Fruit fly (Drosophila melanogaster) whole organism, embryonic: ENCODE results near the gene CCHa1.

Experiments used
- Adf1 ChIP-seq: fragments of 200-800 bp; sonication (Bioruptor generic); IDR thresholded peaks from 2 replicates; pipeline ENCODE4 v1.3.6; 2022; ENCODE audit warnings: missing biosample characterization, missing genetic modification characterization
- Antp ChIP-seq: fragments of 200-800 bp; sonication (Bioruptor generic); optimal IDR thresholded peaks from 3 replicates; lab custom pipeline; 2016; ENCODE audit warnings: missing biosample characterization, missing genetic modification characterization
- Atf3 ChIP-seq: fragments of 200-800 bp; sonication (Bioruptor generic); optimal IDR thresholded peaks from 3 replicates; lab custom pipeline; 2016; ENCODE audit warnings: missing biosample characterization, missing genetic modification characterization
- Blimp-1 ChIP-seq: fragments of 200-800 bp; sonication (Bioruptor generic); optimal IDR thresholded peaks from 3 replicates; lab custom pipeline; 2018; ENCODE audit warnings: missing biosample characterization, missing genetic modification characterization, mild to moderate bottlenecking, moderate library complexity, missing genetic modification reagents
- CG11093 ChIP-seq: fragments of 200-800 bp; sonication (Bioruptor generic); IDR thresholded peaks from 3 replicates; pipeline ENCODE4 v1.3.6; 2022; ENCODE audit warnings: missing biosample characterization, missing genetic modification characterization
- CG11456 ChIP-seq: fragments of 200-800 bp; sonication (Bioruptor generic); IDR thresholded peaks from 3 replicates; pipeline ENCODE4 v1.3.6; 2022; ENCODE audit warnings: missing biosample characterization, missing genetic modification characterization
- CG11695 ChIP-seq: fragments of 200-800 bp; sonication (Bioruptor generic); IDR thresholded peaks from 3 replicates; pipeline ENCODE4 v1.3.6; 2022; ENCODE audit warnings: missing biosample characterization, missing genetic modification characterization
- CG12744 ChIP-seq: fragments of 200-800 bp; sonication (Bioruptor generic); optimal IDR thresholded peaks from 2 replicates; lab custom pipeline; 2016; ENCODE audit warnings: missing biosample characterization, missing genetic modification characterization
- CG14441 ChIP-seq: fragments of 200-800 bp; sonication (Bioruptor generic); IDR thresholded peaks from 2 replicates; pipeline ENCODE4 v1.3.6; 2022; ENCODE audit warnings: missing biosample characterization, missing genetic modification characterization
- CG14710 ChIP-seq: fragments of 200-800 bp; sonication (Bioruptor generic); optimal IDR thresholded peaks from 3 replicates; lab custom pipeline; 2019; ENCODE audit warnings: missing biosample characterization, mild to moderate bottlenecking, missing genetic modification characterization, moderate library complexity
- CG1529 ChIP-seq: fragments of 200-800 bp; sonication (Bioruptor generic); optimal IDR thresholded peaks from 3 replicates; lab custom pipeline; 2018; ENCODE audit warnings: missing biosample characterization, missing genetic modification characterization
- CG1602 ChIP-seq: fragments of 200-800 bp; sonication (Bioruptor generic); optimal IDR thresholded peaks from 3 replicates; lab custom pipeline; 2016; ENCODE audit warnings: missing biosample characterization, missing genetic modification characterization
- CG17186 ChIP-seq: fragments of 200-800 bp; sonication (Bioruptor generic); optimal IDR thresholded peaks from 3 replicates; lab custom pipeline; 2017; ENCODE audit warnings: missing biosample characterization, missing genetic modification reagents, missing genetic modification characterization
- CG17361 ChIP-seq: fragments of 200-800 bp; sonication (Bioruptor generic); IDR thresholded peaks from 3 replicates; pipeline ENCODE4 v1.3.6; 2022; ENCODE audit warnings: missing biosample characterization, missing genetic modification characterization
- CG2199 ChIP-seq: fragments of 200-800 bp; sonication (Bioruptor generic); IDR thresholded peaks from 3 replicates; pipeline ENCODE4 v1.3.6; 2022; ENCODE audit warnings: missing biosample characterization, missing genetic modification characterization
- CG7556 ChIP-seq: fragments of 200-800 bp; sonication (Bioruptor generic); optimal IDR thresholded peaks from 2 replicates; lab custom pipeline; 2017; ENCODE audit warnings: missing biosample characterization, mild to moderate bottlenecking, missing genetic modification characterization
- CTCF ChIP-seq: fragments of 200-800 bp; sonication (Bioruptor generic); optimal IDR thresholded peaks from 2 replicates; lab custom pipeline; 2017; ENCODE audit warnings: missing biosample characterization, mild to moderate bottlenecking, missing genetic modification characterization, moderate library complexity
- CkIIα-i1 ChIP-seq: fragments of 200-800 bp; sonication (Bioruptor generic); IDR thresholded peaks from 2 replicates; pipeline ENCODE4 v1.3.6; 2022; ENCODE audit warnings: missing biosample characterization, missing genetic modification characterization
- D19B ChIP-seq: fragments of 200-800 bp; sonication (Bioruptor generic); optimal IDR thresholded peaks from 2 replicates; lab custom pipeline; 2017; ENCODE audit warnings: missing biosample characterization, mild to moderate bottlenecking, missing genetic modification characterization
- Dbx ChIP-seq: fragments of 200-800 bp; sonication (Bioruptor generic); IDR thresholded peaks from 3 replicates; pipeline ENCODE4 v1.3.6; 2022; ENCODE audit warnings: missing biosample characterization, missing genetic modification characterization
- Ets65A ChIP-seq: fragments of 200-800 bp; sonication (Bioruptor generic); peaks from one replicate; lab custom pipeline; 2016; ENCODE audit warnings: missing biosample characterization, missing genetic modification characterization
- HLH4C ChIP-seq: fragments of 200-800 bp; sonication (Bioruptor generic); IDR thresholded peaks from 3 replicates; pipeline ENCODE4 v1.3.6; 2022; ENCODE audit warnings: missing biosample characterization, missing genetic modification characterization; ENCODE audit not compliant: partially characterized antibody
- Pdp1 ChIP-seq, 2 experiments: fragments of 200-800 bp; sonication (Bioruptor generic); optimal IDR thresholded peaks; 3 replicates each; lab custom pipeline; 2016; ENCODE audit warnings: missing biosample characterization in 2 of 2, missing genetic modification characterization in 2 of 2, mild to moderate bottlenecking in 1 of 2, moderate library complexity in 1 of 2
- Rx ChIP-seq: fragments of 200-800 bp; sonication (Bioruptor generic); IDR thresholded peaks from 2 replicates; pipeline ENCODE4 v1.3.6; 2022; ENCODE audit warnings: missing biosample characterization, missing genetic modification characterization
- Sin3A ChIP-seq: fragments of >200 bp; optimal IDR thresholded peaks from 2 replicates; lab custom pipeline; 2018
- Usf ChIP-seq: fragments of 200-800 bp; sonication (Bioruptor generic); optimal IDR thresholded peaks from 2 replicates; lab custom pipeline; 2017; ENCODE audit warnings: missing genotype, missing biosample characterization, missing genetic modification characterization
- btn ChIP-seq: fragments of 200-800 bp; sonication (Bioruptor generic); optimal IDR thresholded peaks from 2 replicates; lab custom pipeline; 2016; ENCODE audit warnings: missing biosample characterization, missing genetic modification characterization
- crol ChIP-seq: fragments of 200-800 bp; sonication (Bioruptor generic); IDR thresholded peaks from 2 replicates; pipeline ENCODE4 v1.3.6; 2022; ENCODE audit warnings: missing biosample characterization, missing genetic modification characterization
- dan ChIP-seq: fragments of 200-800 bp; sonication (Bioruptor generic); IDR thresholded peaks from 2 replicates; pipeline ENCODE4 v1.3.6; 2022; ENCODE audit warnings: missing biosample characterization, missing genetic modification characterization
- dmrt99B ChIP-seq: fragments of 200-800 bp; sonication (Bioruptor generic); optimal IDR thresholded peaks from 2 replicates; lab custom pipeline; 2018; ENCODE audit warnings: missing biosample characterization, mild to moderate bottlenecking, missing genetic modification characterization, moderate library complexity
- dysf ChIP-seq: fragments of 200-800 bp; sonication (Bioruptor generic); IDR thresholded peaks from 3 replicates; pipeline ENCODE4 v1.3.6; 2022; ENCODE audit warnings: missing biosample characterization, missing genetic modification characterization
- grn ChIP-seq: fragments of 200-800 bp; sonication (Bioruptor generic); optimal IDR thresholded peaks from 3 replicates; lab custom pipeline; 2017; ENCODE audit warnings: missing biosample characterization, missing genetic modification characterization
- gsb ChIP-seq: fragments of 200-800 bp; sonication (Bioruptor generic); IDR thresholded peaks from 2 replicates; pipeline ENCODE4 v1.3.6; 2022; ENCODE audit warnings: missing biosample characterization, missing genetic modification characterization
- ind ChIP-seq: fragments of 200-800 bp; sonication (Bioruptor generic); optimal IDR thresholded peaks from 3 replicates; lab custom pipeline; 2016; ENCODE audit warnings: missing biosample characterization, missing genetic modification characterization
- insv ChIP-seq, 2 experiments: fragments of 200-800 bp; sonication (Bioruptor generic); optimal IDR thresholded peaks; 3 replicates each; lab custom pipeline; 2016 to 2018; ENCODE audit warnings: missing biosample characterization in 2 of 2, missing genetic modification characterization in 2 of 2
- inv ChIP-seq: fragments of 200-800 bp; sonication (Bioruptor generic); IDR thresholded peaks from 2 replicates; pipeline ENCODE4 v1.3.6; 2022; ENCODE audit warnings: missing biosample characterization, missing genetic modification characterization; ENCODE audit not compliant: partially characterized antibody
- ken ChIP-seq: fragments of 200-800 bp; sonication (Bioruptor generic); IDR thresholded peaks from 3 replicates; pipeline ENCODE4 v1.3.6; 2022; ENCODE audit warnings: missing biosample characterization, missing genetic modification characterization
- lab ChIP-seq: fragments of 200-800 bp; sonication (Bioruptor generic); optimal IDR thresholded peaks from 3 replicates; lab custom pipeline; 2017; ENCODE audit warnings: missing biosample characterization, missing genetic modification characterization, mild to moderate bottlenecking, moderate library complexity, missing genetic modification reagents
- odd ChIP-seq: fragments of 200-800 bp; sonication (Bioruptor generic); optimal IDR thresholded peaks from 2 replicates; lab custom pipeline; 2017; ENCODE audit warnings: missing biosample characterization, mild to moderate bottlenecking, missing genetic modification characterization
- row ChIP-seq: fragments of 200-800 bp; sonication (Bioruptor generic); IDR thresholded peaks from 3 replicates; pipeline ENCODE4 v1.3.6; 2022; ENCODE audit warnings: missing biosample characterization, missing genetic modification characterization
- scrt ChIP-seq: fragments of 200-800 bp; sonication (Bioruptor generic); optimal IDR thresholded peaks from 2 replicates; lab custom pipeline; 2018; ENCODE audit warnings: missing biosample characterization, mild to moderate bottlenecking, missing genetic modification characterization, moderate library complexity
- sens ChIP-seq: fragments of 200-800 bp; sonication (Bioruptor generic); peaks from one replicate; lab custom pipeline; 2016; ENCODE audit warnings: missing biosample characterization, missing genetic modification characterization
- slbo ChIP-seq: fragments of 200-800 bp; sonication (Bioruptor generic); IDR thresholded peaks from 2 replicates; pipeline ENCODE4 v1.3.6; 2022; ENCODE audit warnings: missing biosample characterization, missing genetic modification characterization
- stwl ChIP-seq: fragments of 200-800 bp; sonication (Bioruptor generic); optimal IDR thresholded peaks from 3 replicates; lab custom pipeline; 2018; ENCODE audit warnings: missing biosample characterization, mild to moderate bottlenecking, missing genetic modification characterization, moderate library complexity
- sug ChIP-seq: fragments of 200-800 bp; optimal IDR thresholded peaks from 2 replicates; lab custom pipeline; 2019; ENCODE audit warnings: missing biosample characterization, mild to moderate bottlenecking, missing genetic modification characterization, moderate library complexity
- vvl ChIP-seq: fragments of 200-800 bp; sonication (Bioruptor generic); IDR thresholded peaks from 2 replicates; pipeline ENCODE4 v1.3.6; 2022; ENCODE audit warnings: missing biosample characterization, missing genetic modification characterization
- yki ChIP-seq: fragments of >200 bp; optimal IDR thresholded peaks from 3 replicates; lab custom pipeline; 2018
- z ChIP-seq: fragments of 200-800 bp; sonication (Bioruptor generic); IDR thresholded peaks from 3 replicates; pipeline ENCODE4 v1.3.6; 2022; ENCODE audit warnings: missing biosample characterization, missing genetic modification characterization

Gene CCHa1

DNA sequence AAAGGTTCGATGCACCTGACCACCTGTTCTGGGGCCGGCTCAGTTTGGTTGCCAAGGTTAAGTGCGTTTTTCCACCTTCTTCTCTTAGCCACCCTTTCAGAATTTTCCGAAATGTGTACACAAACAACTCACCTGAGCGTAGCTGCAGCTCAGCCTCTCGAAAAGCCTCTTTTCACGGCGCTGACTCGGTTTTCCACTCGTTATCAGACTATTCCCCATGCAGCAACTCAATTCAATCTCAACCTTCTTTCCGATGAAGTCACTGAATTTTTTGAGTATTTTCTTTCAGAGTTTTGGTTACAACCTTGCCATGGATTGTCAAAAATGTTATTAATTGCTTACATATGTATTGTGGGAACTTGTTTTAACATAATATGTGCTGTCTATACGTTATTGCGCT lies 11.0 kb upstream of the CCHa1 start:
- TF ChIP-seq Antp (GFP tag; lab: Kevin White, UChicago) = no peak
- no peak for TF ChIP-seq CkIIα-i1
- no peak for TF ChIP-seq HLH4C (GFP tag; lab: Robert Waterston, UW)
- TF ChIP-seq ind = no peak
- no peak for TF ChIP-seq stwl (tag; lab: Kevin White, UChicago)
- TF ChIP-seq z (GFP tag; lab: Robert Waterston, UW) = peak; percentile 93
- no peak for TF ChIP-seq ken (GFP tag; lab: Robert Waterston, UW)
- TF ChIP-seq CG17186 (GFP tag; lab: Kevin White, UChicago) = no peak
- TF ChIP-seq Atf3 (GFP tag; lab: Kevin White, UChicago) = no peak
- TF ChIP-seq, all 482 proteins: peak for 1

DNA sequence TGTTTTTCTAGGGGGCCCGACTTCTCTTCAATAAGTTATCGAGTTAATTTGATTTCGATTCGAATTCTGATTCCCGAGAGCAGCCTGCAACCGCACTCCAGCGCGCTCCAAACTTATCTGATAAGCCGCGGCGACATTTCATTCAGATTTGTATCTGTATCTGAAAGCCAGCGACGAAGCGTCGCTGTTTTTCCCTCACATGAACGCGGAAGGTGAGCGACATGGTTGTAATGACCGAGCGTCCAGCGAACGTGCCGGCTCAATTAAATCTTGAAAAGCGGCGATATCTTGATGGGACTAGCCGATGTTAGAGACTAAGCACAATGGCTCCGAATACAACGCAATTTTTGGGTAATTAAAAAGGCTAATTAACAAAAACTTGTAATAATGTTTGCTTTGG lies 6.4 kb upstream of the CCHa1 start, which contains the start of gene PK1-R:
Gene PK1-R (minus strand): TSS at position 101 of the 400 bp plus-strand sequence.
- peak; percentile 75 for TF ChIP-seq grn (GFP tag; lab: Kevin White, UChicago)
- peak; percentile 61; the same call in 2 of the 3 replicates for TF ChIP-seq CG11695 (GFP tag; lab: Robert Waterston, UW)
- no peak for TF ChIP-seq CG17361 (GFP tag; lab: Robert Waterston, UW)

dm6 chr3R:14100962-14101361 lies 4.3 kb upstream of the CCHa1 start:
- TF ChIP-seq Usf (GFP tag; lab: Kevin White, UChicago) (no peak), Ets65A (GFP tag; lab: Kevin White, UChicago) (peak; percentile 62), slbo (0 out of 2 replicates have a peak, but pooled peaks have one; percentile 5), crol (0 out of 2 replicates have a peak, but pooled peaks have one; percentile 26), yki (no peak), Pdp1 (GFP tag; optimal IDR thresholded peaks at IDR 0.05; lab: Kevin White, UChicago) (peak in 1 of 2 experiments; percentile 71), CG11456 (GFP tag; lab: Robert Waterston, UW) (0 out of 3 replicates have a peak, but pooled peaks have one; percentile 21)
- TF ChIP-seq, all 482 proteins: peak for 5

- TF ChIP-seq dan (no peak), sug (peak; percentile 21), lab (GFP tag; lab: Kevin White, UChicago) (peak; percentile 29), CG14441 (GFP tag; lab: Robert Waterston, UW) (0 out of 2 replicates have a peak, but pooled peaks have one; percentile 23), D19B (GFP tag; lab: Kevin White, UChicago) (peak; percentile 69), vvl (GFP tag; lab: Robert Waterston, UW) (peak; percentile 39), Dbx (GFP tag; lab: Robert Waterston, UW) (no peak), Blimp-1 (GFP tag; lab: Kevin White, UChicago) (no peak), btn (no peak), CG7556 (GFP tag; lab: Kevin White, UChicago) (peak; percentile 53), CG12744 (GFP tag; lab: Kevin White, UChicago) (peak; percentile 17), CG2199 (0 out of 3 replicates have a peak, but pooled peaks have one; percentile 64), dmrt99B (tag; lab: Kevin White, UChicago) (peak; percentile 29), CTCF (GFP tag; lab: Kevin White, UChicago) (peak; percentile 92), CG1529 (GFP tag; lab: Kevin White, UChicago) (no peak), Adf1 (GFP tag; lab: Robert Waterston, UW) (no peak), gsb (GFP tag; lab: Robert Waterston, UW) (0 out of 2 replicates have a peak, but pooled peaks have one; percentile 19), scrt (GFP tag; lab: Kevin White, UChicago) (peak; percentile 51), Sin3A (lab: Kevin White, UChicago) (no peak), CG1602 (GFP tag; lab: Kevin White, UChicago) (no peak), row (GFP tag; lab: Robert Waterston, UW) (no peak), Ets65A (GFP tag; lab: Kevin White, UChicago) (peak; percentile 8), inv (GFP tag; lab: Robert Waterston, UW) (no peak), odd (GFP tag; lab: Kevin White, UChicago) (no peak), insv (GFP tag; optimal IDR thresholded peaks at IDR 0.05; lab: Kevin White, UChicago) (no peak), Rx (no peak), sens (GFP tag; lab: Kevin White, UChicago) (peak; percentile 72), CG14710 (no peak), CG11093 (GFP tag; lab: Robert Waterston, UW) (0 out of 3 replicates have a peak, but pooled peaks have one; percentile 27), dysf (peak; percentile 5; the same call in 1 of the 3 replicates)
Observed at dm6 chr3R:14098527-14099109, 2.0 kb upstream of the CCHa1 start.
